Fruit fly (Drosophila melanogaster): ENCODE measurements around the gene hemo.

DNA sequence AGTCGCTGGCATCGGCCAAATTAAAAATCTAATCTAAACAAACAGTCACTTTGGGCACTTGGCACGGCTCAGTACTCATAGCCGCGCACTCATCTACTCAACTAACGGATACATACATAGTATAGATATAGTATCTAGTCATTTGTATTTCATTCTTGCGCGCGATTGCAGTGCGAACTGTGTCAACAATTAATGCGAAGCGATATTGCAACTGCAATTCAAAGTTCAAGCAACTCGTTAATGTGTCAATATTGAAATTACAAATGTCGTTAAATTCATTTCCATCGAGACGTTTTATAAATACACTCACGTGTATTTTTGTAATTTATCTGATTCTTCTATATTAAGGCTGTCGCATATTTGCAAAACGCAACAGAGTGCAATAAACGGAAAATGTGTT, 17.3 kb upstream of the hemo start:
- TF ChIP-seq CG34367 (tag; optimal IDR thresholded peaks at IDR 0.05) (no peak), CG17806 (tag; optimal IDR thresholded peaks at IDR 0.05) (no peak), CG12605 (GFP tag; IDR thresholded peaks at IDR 0.05) (no peak), CG8301 (tag; optimal IDR thresholded peaks at IDR 0.05) (no peak)
